In the genomic region with DNA sequence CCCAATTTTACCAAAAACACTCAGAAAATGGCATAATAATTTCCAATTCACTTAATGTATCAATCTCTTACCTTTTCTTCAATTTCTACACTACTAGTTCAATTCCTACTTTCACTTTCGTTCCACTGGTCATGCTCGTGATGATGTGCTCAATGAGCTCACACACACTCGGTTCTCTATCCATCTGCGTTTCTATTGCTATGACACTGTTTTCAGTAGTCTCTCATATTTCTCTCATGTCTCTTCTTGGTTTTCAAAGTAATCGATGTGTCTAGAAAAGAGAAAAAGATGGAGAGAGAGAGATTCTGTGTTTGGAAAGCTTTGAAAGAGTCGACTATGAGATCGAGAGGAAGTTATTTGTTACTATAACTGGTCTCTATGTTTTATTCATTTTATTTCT, we compare ENCODE assay signal across 8 worm cellular contexts.
TF ChIP-seq lines count a peak whose summit lies in the region.

No protein-coding gene starts in this region.

TF ChIP-seq in whole organism, L1 larva, 84 proteins besides CTCF, POLR2A, EP300 and RAD21 (continues in another document):
- TF ChIP-seq egl-13 (tag; optimal IDR thresholded peaks at IDR 0.05; lab: Kevin White, UChicago) (peak; percentile 50), aha-1 (tag; optimal IDR thresholded peaks at IDR 0.05; lab: Kevin White, UChicago) (no peak), sox-4 (tag; optimal IDR thresholded peaks at IDR 0.05; lab: Kevin White, UChicago) (no peak), pax-3 (tag; optimal IDR thresholded peaks at IDR 0.05; lab: Kevin White, UChicago) (no peak), unc-30 (tag; optimal IDR thresholded peaks at IDR 0.05; lab: Kevin White, UChicago) (no peak), xbp-1 (tag; optimal IDR thresholded peaks at IDR 0.05; lab: Kevin White, UChicago) (peak; percentile 16), dpl-1 (GFP tag; optimal IDR thresholded peaks at IDR 0.05; lab: Kevin White, UChicago) (peak in 1 of 3 experiments; percentile 17), nhr-90 (tag; optimal IDR thresholded peaks at IDR 0.05; lab: Kevin White, UChicago; ENCODE audit: poor library complexity) (no peak), Y116A8C.19 (tag; optimal IDR thresholded peaks at IDR 0.05; lab: Kevin White, UChicago; ENCODE audit: borderline replicate concordance) (no peak), nhr-19 (GFP tag; conservative IDR thresholded peaks at IDR 0.05; lab: Robert Waterston, UW) (no peak)

TF ChIP-seq in whole organism, L2 larva, 48 proteins besides CTCF, POLR2A, EP300 and RAD21 (continues in another document):
- TF ChIP-seq sma-3 (GFP tag; optimal IDR thresholded peaks at IDR 0.05; lab: Kevin White, UChicago) (no peak), egl-27 (tag; optimal IDR thresholded peaks at IDR 0.05; lab: Kevin White, UChicago) (no peak), lsy-2 (tag; optimal IDR thresholded peaks at IDR 0.05; lab: Kevin White, UChicago) (peak in 1 of 2 experiments; percentile 83), fos-1 (tag; optimal IDR thresholded peaks at IDR 0.05; lab: Kevin White, UChicago) (peak; percentile 67), nhr-6 (tag; optimal IDR thresholded peaks at IDR 0.05; lab: Kevin White, UChicago) (peak; percentile 73), mdl-1 (tag; optimal IDR thresholded peaks at IDR 0.05; lab: Kevin White, UChicago) (peak in 1 of 2 experiments; percentile 44), unc-62 (GFP tag; optimal IDR thresholded peaks at IDR 0.05; lab: Kevin White, UChicago) (no peak), nhr-21 (tag; optimal IDR thresholded peaks at IDR 0.05; lab: Kevin White, UChicago) (no peak), blmp-1 (tag; optimal IDR thresholded peaks at IDR 0.05; lab: Kevin White, UChicago; ENCODE audit: insufficient read depth) (peak; percentile 83), unc-55 (GFP tag; optimal IDR thresholded peaks at IDR 0.05; lab: Kevin White, UChicago) (peak; percentile 87)

TF ChIP-seq in whole organism, L3 larva, 47 proteins besides CTCF, POLR2A, EP300 and RAD21 (continues in another document):
- TF ChIP-seq mdl-1 (tag; optimal IDR thresholded peaks at IDR 0.05; lab: Kevin White, UChicago) (no peak), skn-1 (tag; optimal IDR thresholded peaks at IDR 0.05; lab: Kevin White, UChicago) (peak; percentile 65), elt-2 (tag; optimal IDR thresholded peaks at IDR 0.05; lab: Kevin White, UChicago) (peak; percentile 49), jun-1 (tag; optimal IDR thresholded peaks at IDR 0.05; lab: Kevin White, UChicago) (peak; percentile 61), fkh-10 (GFP tag; optimal IDR thresholded peaks at IDR 0.05; lab: Kevin White, UChicago) (peak; percentile 35), pha-4 (tag; optimal IDR thresholded peaks at IDR 0.05; lab: Kevin White, UChicago) (peak; percentile 74), nfya-1 (tag; optimal IDR thresholded peaks at IDR 0.05; lab: Kevin White, UChicago; ENCODE audit: insufficient read depth) (peak; percentile 80), hmg-11 (tag; optimal IDR thresholded peaks at IDR 0.05; lab: Kevin White, UChicago) (peak; percentile 53), pqm-1 (tag; optimal IDR thresholded peaks at IDR 0.05; lab: Kevin White, UChicago) (peak; percentile 65), egl-5 (tag; optimal IDR thresholded peaks at IDR 0.05; lab: Kevin White, UChicago) (peak; percentile 43), ceh-28 (tag; optimal IDR thresholded peaks at IDR 0.05; lab: Kevin White, UChicago) (peak; percentile 78)

TF ChIP-seq in whole organism, L4 larva, 104 proteins besides CTCF, POLR2A, EP300 and RAD21 (continues in another document):
- TF ChIP-seq fkh-10 (GFP tag; optimal IDR thresholded peaks at IDR 0.05; lab: Kevin White, UChicago) (peak; percentile 43), ceh-44 (GFP tag; IDR thresholded peaks at IDR 0.05; lab: Robert Waterston, UW) (no peak), rbr-2 (tag; optimal IDR thresholded peaks at IDR 0.05; lab: Kevin White, UChicago) (peak; percentile 36), ztf-11 (tag; optimal IDR thresholded peaks at IDR 0.05; lab: Kevin White, UChicago) (no peak), gei-8 (GFP tag; optimal IDR thresholded peaks at IDR 0.05; lab: Kevin White, UChicago) (no peak), pha-4 (GFP tag; IDR thresholded peaks at IDR 0.05; lab: Robert Waterston, UW) (no peak), pha-4 (tag; optimal IDR thresholded peaks at IDR 0.05; lab: Kevin White, UChicago) (no peak), mdl-1 (tag; optimal IDR thresholded peaks at IDR 0.05; lab: Kevin White, UChicago) (peak in 1 of 2 experiments; percentile 69), nhr-77 (tag; optimal IDR thresholded peaks at IDR 0.05; lab: Kevin White, UChicago) (peak; percentile 49), daf-16 (GFP tag; optimal IDR thresholded peaks at IDR 0.05; lab: Kevin White, UChicago) (no peak), daf-16 (tag; optimal IDR thresholded peaks at IDR 0.05; lab: Kevin White, UChicago) (peak; percentile 72)

TF ChIP-seq in whole organism, early embryonic, 17 proteins besides CTCF, POLR2A, EP300 and RAD21:
- TF ChIP-seq tbx-11 (GFP tag; IDR thresholded peaks at IDR 0.05; lab: Robert Waterston, UW) (no peak), F13C5.2 (tag; optimal IDR thresholded peaks at IDR 0.05; lab: Kevin White, UChicago) (peak; percentile 1), pes-1 (GFP tag; IDR thresholded peaks at IDR 0.05; lab: Robert Waterston, UW) (no peak)

TF ChIP-seq in whole organism, late embryonic, 69 proteins besides CTCF, POLR2A, EP300 and RAD21 (continues in another document):
- TF ChIP-seq nhr-232 (tag; optimal IDR thresholded peaks at IDR 0.05; lab: Kevin White, UChicago), result no peak
- no peak for TF ChIP-seq nhr-11 (tag; optimal IDR thresholded peaks at IDR 0.05; lab: Kevin White, UChicago)
- peak; percentile 53 for TF ChIP-seq ceh-48 (tag; optimal IDR thresholded peaks at IDR 0.05; lab: Kevin White, UChicago)
- TF ChIP-seq hlh-30 (tag; optimal IDR thresholded peaks at IDR 0.05; lab: Kevin White, UChicago; ENCODE audit: insufficient read depth), result peak; percentile 62
- no peak for TF ChIP-seq lin-11 (tag; optimal IDR thresholded peaks at IDR 0.05; lab: Kevin White, UChicago)
- TF ChIP-seq ceh-18 (tag; optimal IDR thresholded peaks at IDR 0.05; lab: Kevin White, UChicago), result no peak
- no peak for TF ChIP-seq sdc-2 (tag; optimal IDR thresholded peaks at IDR 0.05; lab: Kevin White, UChicago)
- no peak for TF ChIP-seq C38D4.7 (GFP tag; optimal IDR thresholded peaks at IDR 0.05; lab: Kevin White, UChicago)
- TF ChIP-seq unc-3 (GFP tag; conservative IDR thresholded peaks at IDR 0.05; lab: Robert Waterston, UW), result no peak
- TF ChIP-seq unc-3 (tag; optimal IDR thresholded peaks at IDR 0.05; lab: Kevin White, UChicago), result no peak
- TF ChIP-seq ceh-31 (tag; optimal IDR thresholded peaks at IDR 0.05; lab: Kevin White, UChicago), result peak; percentile 54
- TF ChIP-seq K02D7.2 (tag; optimal IDR thresholded peaks at IDR 0.05; lab: Kevin White, UChicago), result no peak
- no peak for TF ChIP-seq ceh-14 (tag; optimal IDR thresholded peaks at IDR 0.05; lab: Kevin White, UChicago)
- TF ChIP-seq nfya-1 (tag; optimal IDR thresholded peaks at IDR 0.05; lab: Kevin White, UChicago), result peak; percentile 61
- no peak for TF ChIP-seq elt-4 (tag; optimal IDR thresholded peaks at IDR 0.05; lab: Kevin White, UChicago)

TF ChIP-seq in whole organism, mixed stage, embryonic, 35 proteins besides CTCF, POLR2A, EP300 and RAD21:
- TF ChIP-seq nhr-237 (tag; optimal IDR thresholded peaks at IDR 0.05; lab: Kevin White, UChicago) (no peak), ceh-83 (GFP tag; optimal IDR thresholded peaks at IDR 0.05; lab: Kevin White, UChicago) (no peak), nhr-28 (tag; optimal IDR thresholded peaks at IDR 0.05; lab: Kevin White, UChicago) (no peak), flh-1 (GFP tag; optimal IDR thresholded peaks at IDR 0.05; lab: Kevin White, UChicago) (no peak), blmp-1 (tag; optimal IDR thresholded peaks at IDR 0.05; lab: Kevin White, UChicago) (no peak), mab-5 (tag; optimal IDR thresholded peaks at IDR 0.05; lab: Kevin White, UChicago) (no peak), unc-120 (tag; optimal IDR thresholded peaks at IDR 0.05; lab: Kevin White, UChicago; ENCODE audit: poor library complexity, severe bottlenecking) (peak; percentile 35), lin-32 (GFP tag; optimal IDR thresholded peaks at IDR 0.05; lab: Kevin White, UChicago) (no peak), elt-3 (tag; optimal IDR thresholded peaks at IDR 0.05; lab: Kevin White, UChicago) (no peak), mep-1 (tag; optimal IDR thresholded peaks at IDR 0.05; lab: Kevin White, UChicago) (peak; percentile 7), elt-1 (tag; optimal IDR thresholded peaks at IDR 0.05; lab: Kevin White, UChicago; ENCODE audit: borderline replicate concordance, insufficient read depth) (no peak), ztf-11 (tag; optimal IDR thresholded peaks at IDR 0.05; lab: Kevin White, UChicago) (no peak), drap-1 (GFP tag; optimal IDR thresholded peaks at IDR 0.05; lab: Kevin White, UChicago) (no peak), ceh-39 (tag; optimal IDR thresholded peaks at IDR 0.05; lab: Kevin White, UChicago) (no peak), ces-1 (GFP tag; optimal IDR thresholded peaks at IDR 0.05; lab: Kevin White, UChicago) (peak; percentile 79), unc-39 (tag; optimal IDR thresholded peaks at IDR 0.05; lab: Kevin White, UChicago) (no peak)

TF ChIP-seq in whole organism, young adult, 124 proteins besides CTCF, POLR2A, EP300 and RAD21 (continues in another document):
- TF ChIP-seq tbx-9 (tag; optimal IDR thresholded peaks at IDR 0.05; lab: Kevin White, UChicago; ENCODE audit: borderline replicate concordance) (no peak), T26A5.8 (tag; optimal IDR thresholded peaks at IDR 0.05; lab: Kevin White, UChicago) (no peak), snpc-4 (GFP tag; optimal IDR thresholded peaks at IDR 0.05; lab: Kevin White, UChicago) (no peak), snpc-4 (tag; optimal IDR thresholded peaks at IDR 0.05; lab: Kevin White, UChicago) (no peak), repo-1 (tag; optimal IDR thresholded peaks at IDR 0.05; lab: Kevin White, UChicago) (no peak), hsf-1 (GFP tag; IDR thresholded peaks at IDR 0.05; lab: Robert Waterston, UW) (no peak), madf-3 (GFP tag; IDR thresholded peaks at IDR 0.05; lab: Robert Waterston, UW) (no peak), somi-1 (GFP tag; optimal IDR thresholded peaks at IDR 0.05; lab: Kevin White, UChicago) (no peak), ztf-28 (GFP tag; IDR thresholded peaks at IDR 0.05; lab: Robert Waterston, UW) (no peak), F57C9.4 (tag; optimal IDR thresholded peaks at IDR 0.05; lab: Kevin White, UChicago) (no peak), D2030.7 (GFP tag; IDR thresholded peaks at IDR 0.05; lab: Robert Waterston, UW) (no peak), lsl-1 (GFP tag; optimal IDR thresholded peaks at IDR 0.05; lab: Kevin White, UChicago) (no peak), hmg-1.2 (GFP tag; IDR thresholded peaks at IDR 0.05; lab: Robert Waterston, UW) (peak; percentile 90), F55B11.4 (tag; optimal IDR thresholded peaks at IDR 0.05; lab: Kevin White, UChicago; ENCODE audit: borderline replicate concordance, insufficient read depth) (no peak), lsy-27 (tag; optimal IDR thresholded peaks at IDR 0.05; lab: Kevin White, UChicago; ENCODE audit: borderline replicate concordance, insufficient read depth) (no peak), die-1 (tag; optimal IDR thresholded peaks at IDR 0.05; lab: Kevin White, UChicago) (no peak), lin-26 (GFP tag; IDR thresholded peaks at IDR 0.05; lab: Robert Waterston, UW) (no peak), tbp1 (GFP tag; optimal IDR thresholded peaks at IDR 0.05; lab: Kevin White, UChicago) (no peak), hlh-12 (tag; optimal IDR thresholded peaks at IDR 0.05; lab: Kevin White, UChicago) (no peak)
